Fruit fly (Drosophila melanogaster) whole organism, adult: Measurements from ENCODE around the gene CG5568.
A peak's percentile ranks its signal among the peaks of the same experiment; 100 is the strongest.

Source experiments
- CG11617 ChIP-seq: fragments of 200-800 bp; sonication (Bioruptor generic); optimal IDR thresholded peaks from 2 replicates; lab custom pipeline; 2017; ENCODE audit warnings: mild to moderate bottlenecking, missing biosample characterization, missing genetic modification reagents, missing genetic modification characterization
- CG12768 ChIP-seq: fragments of 200-800 bp; sonication (Bioruptor generic); optimal IDR thresholded peaks from 2 replicates; lab custom pipeline; 2017; ENCODE audit warnings: missing biosample characterization, missing genetic modification characterization, mild to moderate bottlenecking, moderate library complexity, missing genetic modification reagents
- CG14711 ChIP-seq: fragments of 200-800 bp; sonication (Bioruptor generic); optimal IDR thresholded peaks from 2 replicates; lab custom pipeline; 2018; ENCODE audit warnings: missing biosample characterization, mild to moderate bottlenecking, missing genetic modification characterization, moderate library complexity
- CG1620 ChIP-seq: fragments of 200-800 bp; sonication (Bioruptor generic); optimal IDR thresholded peaks from 2 replicates; lab custom pipeline; 2016; ENCODE audit warnings: missing biosample characterization, missing genetic modification characterization
- CG33017 ChIP-seq: fragments of 200-800 bp; sonication (Bioruptor generic); optimal IDR thresholded peaks from 2 replicates; lab custom pipeline; 2018; ENCODE audit warnings: missing biosample characterization, mild to moderate bottlenecking, missing genetic modification characterization, moderate library complexity
- CG5204 ChIP-seq: fragments of 200-800 bp; sonication (Bioruptor generic); optimal IDR thresholded peaks from 2 replicates; lab custom pipeline; 2016; ENCODE audit warnings: missing biosample characterization, missing genetic modification characterization
- CG7045 ChIP-seq: fragments of 200-800 bp; sonication (Bioruptor generic); optimal IDR thresholded peaks from 2 replicates; lab custom pipeline; 2017; ENCODE audit warnings: missing biosample characterization, mild to moderate bottlenecking, missing genetic modification characterization
- CG7101 ChIP-seq: fragments of 200-800 bp; sonication (Bioruptor generic); optimal IDR thresholded peaks from 2 replicates; lab custom pipeline; 2018; ENCODE audit warnings: missing biosample characterization, mild to moderate bottlenecking, missing genetic modification characterization, moderate library complexity
- Clk ChIP-seq: fragments of 200-800 bp; sonication (Bioruptor generic); optimal IDR thresholded peaks from 2 replicates; lab custom pipeline; 2017; ENCODE audit warnings: missing biosample characterization, missing genetic modification characterization
- Crg-1 ChIP-seq: fragments of 200-800 bp; sonication (Bioruptor generic); optimal IDR thresholded peaks from 2 replicates; lab custom pipeline; 2016; ENCODE audit warnings: missing biosample characterization, missing genetic modification characterization
- Hr96 ChIP-seq: fragments of 200-800 bp; sonication (Bioruptor generic); optimal IDR thresholded peaks from 2 replicates; lab custom pipeline; 2016; ENCODE audit warnings: missing biosample characterization, missing genetic modification characterization
- Mnt ChIP-seq: fragments of 200-800 bp; sonication (Bioruptor generic); optimal IDR thresholded peaks from 2 replicates; lab custom pipeline; 2016; ENCODE audit warnings: missing biosample characterization, mild to moderate bottlenecking, missing genetic modification characterization
- bab1 ChIP-seq: fragments of 200-800 bp; sonication (Bioruptor generic); optimal IDR thresholded peaks from 3 replicates; lab custom pipeline; 2019; ENCODE audit warnings: missing biosample characterization, mild to moderate bottlenecking, missing genetic modification characterization, moderate library complexity
- cic ChIP-seq: fragments of 200-800 bp; sonication (Bioruptor generic); optimal IDR thresholded peaks from 2 replicates; lab custom pipeline; 2017; ENCODE audit warnings: missing biosample characterization, mild to moderate bottlenecking, missing genetic modification characterization, moderate library complexity
- cnc ChIP-seq, 2 experiments: fragments of >200 bp; optimal IDR thresholded peaks; 2 replicates each; lab custom pipeline; 2017
- kay ChIP-seq: fragments of 200-800 bp; sonication (Bioruptor generic); peaks from one replicate; lab custom pipeline; 2016; ENCODE audit warnings: missing biosample characterization, missing genetic modification characterization, borderline replicate concordance
- ovo ChIP-seq: fragments of 200-800 bp; sonication (Bioruptor generic); optimal IDR thresholded peaks from 2 replicates; lab custom pipeline; 2016; ENCODE audit warnings: missing biosample characterization, missing genetic modification characterization
- pad ChIP-seq: fragments of 200-800 bp; sonication (Bioruptor generic); optimal IDR thresholded peaks from 3 replicates; lab custom pipeline; 2017; ENCODE audit warnings: missing biosample characterization, missing genetic modification characterization, mild to moderate bottlenecking, moderate library complexity, missing genetic modification reagents
- tj ChIP-seq: fragments of 200-800 bp; sonication (Bioruptor generic); optimal IDR thresholded peaks from 3 replicates; lab custom pipeline; 2017; ENCODE audit warnings: missing biosample characterization, mild to moderate bottlenecking, missing genetic modification characterization, moderate library complexity
- toe ChIP-seq: fragments of 200-800 bp; sonication (Bioruptor generic); optimal IDR thresholded peaks from 2 replicates; lab custom pipeline; 2016; ENCODE audit warnings: missing biosample characterization, missing genetic modification characterization

Gene CG5568

DNA sequence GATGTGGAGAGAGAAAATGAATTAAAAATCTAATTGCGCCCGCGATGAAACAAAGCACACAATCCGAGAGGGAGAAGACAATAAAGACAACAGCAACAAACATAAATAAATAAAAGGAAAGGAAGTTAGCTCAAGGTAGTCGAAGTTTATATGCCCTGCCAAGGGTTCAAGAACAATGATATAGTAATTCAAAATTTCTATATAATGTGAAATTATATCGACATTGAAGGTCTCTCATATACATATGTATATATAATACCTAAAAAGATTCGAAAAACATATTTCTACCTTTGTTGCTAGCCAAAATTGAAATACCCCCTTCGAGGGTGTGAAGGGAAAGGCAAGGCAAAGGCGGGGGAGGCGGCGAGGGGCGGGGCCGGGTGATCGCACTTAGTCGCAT, 30.5 kb upstream of the CG5568 start:
- TF ChIP-seq Clk = no peak

DNA sequence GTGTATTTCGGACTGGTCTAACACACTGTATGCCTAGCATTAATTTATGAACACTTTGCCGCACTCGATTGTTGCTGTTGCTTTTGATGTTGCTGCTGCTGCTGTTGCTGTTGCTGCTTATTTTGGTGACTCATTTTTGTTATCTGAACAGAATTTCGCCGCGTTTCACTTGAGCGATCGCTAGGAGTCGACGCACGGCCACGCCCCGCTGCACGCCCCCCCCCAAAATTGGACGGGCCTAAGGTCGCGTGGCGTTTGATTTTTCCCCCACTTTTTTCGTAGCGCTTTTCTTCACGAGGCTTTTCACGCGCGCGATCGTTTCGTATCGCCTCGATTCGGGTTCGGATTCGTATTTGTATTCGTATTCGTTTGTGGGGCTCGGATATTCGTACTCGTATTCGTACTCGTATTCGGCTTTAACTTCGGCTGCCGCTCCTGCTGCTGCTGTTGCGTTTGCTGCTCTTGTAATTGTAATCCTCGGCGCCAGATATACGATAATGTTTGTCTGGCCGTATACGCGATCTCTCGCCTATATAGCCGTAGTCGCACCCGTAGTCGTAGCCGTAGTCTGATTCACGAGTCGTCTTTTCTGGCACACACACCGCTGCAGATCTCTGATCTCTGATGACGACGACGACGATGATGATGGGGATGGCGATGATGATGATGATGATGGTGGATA, 27.3 kb upstream of the CG5568 start:
- TF ChIP-seq CG14711 (tag; lab: Kevin White, UChicago) (no peak), pad (GFP tag; lab: Kevin White, UChicago) (no peak), CG1620 (GFP tag; lab: Kevin White, UChicago) (no peak), CG7045 (GFP tag; lab: Kevin White, UChicago) (no peak), Mnt (no peak), CG7101 (no peak), Hr96 (GFP tag; lab: Kevin White, UChicago) (no peak), bab1 (GFP tag; lab: Kevin White, UChicago) (no peak), cic (no peak), toe (no peak), CG33017 (tag; lab: Kevin White, UChicago) (no peak), CG12768 (no peak), ovo (GFP tag; lab: Kevin White, UChicago) (no peak), kay (GFP tag; lab: Kevin White, UChicago) (no peak), tj (GFP tag; lab: Kevin White, UChicago) (no peak), Clk (no peak), Crg-1 (GFP tag; lab: Kevin White, UChicago) (no peak), CG5204 (GFP tag; lab: Kevin White, UChicago) (no peak), cnc (optimal IDR thresholded peaks at IDR 0.05; lab: Kevin White, UChicago) (no peak)

DNA sequence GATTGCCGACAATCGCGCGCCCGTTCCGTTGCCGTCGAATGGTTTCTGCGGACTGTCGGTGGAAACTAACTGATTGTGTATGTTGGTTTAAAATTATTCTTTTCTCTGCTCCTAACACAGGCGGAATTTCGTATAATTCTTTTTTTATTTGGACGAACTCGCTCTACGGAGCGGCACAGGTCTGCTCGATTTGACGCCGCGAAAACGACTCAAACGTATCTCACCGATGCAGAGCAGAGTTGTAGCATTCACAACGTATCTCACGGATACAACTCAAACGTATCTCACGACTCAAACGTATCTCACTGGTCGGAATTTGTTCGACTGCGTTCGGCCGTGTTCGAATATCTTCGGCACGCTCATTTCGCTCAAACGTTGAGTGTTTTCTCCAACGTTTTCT, 25.8 kb upstream of the CG5568 start, which contains the start of gene vn:
Gene vn, minus strand, starts transcription at position 199 of the 400 bp plus-strand sequence.
- no peak for TF ChIP-seq kay (GFP tag; lab: Kevin White, UChicago)
- peak; percentile 75 for TF ChIP-seq CG14711 (tag; lab: Kevin White, UChicago)

DNA sequence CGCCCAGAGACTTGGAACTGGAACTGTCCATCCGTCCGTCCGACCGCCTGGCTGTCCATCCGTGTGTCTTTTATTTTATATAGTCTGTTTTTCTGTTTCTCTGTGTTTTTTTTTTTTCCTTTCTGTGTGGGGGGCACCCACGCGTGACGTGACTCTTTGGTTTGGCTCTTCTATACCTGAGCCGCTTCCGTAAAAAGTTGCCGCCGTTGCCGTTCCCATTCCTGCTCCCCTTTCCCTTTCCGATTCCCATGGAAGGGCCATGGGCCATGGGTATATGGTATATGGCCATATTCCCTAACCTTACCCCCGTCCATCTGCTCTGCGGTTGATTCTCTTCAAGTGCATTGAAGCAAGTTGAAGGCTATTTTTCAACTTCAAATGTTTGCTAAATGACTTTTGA, 22.4 kb upstream of the CG5568 start:
- TF ChIP-seq CG5204 (GFP tag; lab: Kevin White, UChicago) = no peak
- no peak for TF ChIP-seq CG7101
- TF ChIP-seq CG33017 (tag; lab: Kevin White, UChicago) = no peak
- TF ChIP-seq Mnt = no peak
- TF ChIP-seq kay (GFP tag; lab: Kevin White, UChicago) = no peak
- TF ChIP-seq Crg-1 (GFP tag; lab: Kevin White, UChicago) = no peak
- TF ChIP-seq CG1620 (GFP tag; lab: Kevin White, UChicago) = no peak
- TF ChIP-seq CG11617 = no peak
- TF ChIP-seq Hr96 (GFP tag; lab: Kevin White, UChicago) = no peak
- no peak for TF ChIP-seq CG7045 (GFP tag; lab: Kevin White, UChicago)
- no peak for TF ChIP-seq ovo (GFP tag; lab: Kevin White, UChicago)
- TF ChIP-seq cnc (optimal IDR thresholded peaks at IDR 0.05; lab: Kevin White, UChicago) = no peak
- no peak for TF ChIP-seq toe

DNA sequence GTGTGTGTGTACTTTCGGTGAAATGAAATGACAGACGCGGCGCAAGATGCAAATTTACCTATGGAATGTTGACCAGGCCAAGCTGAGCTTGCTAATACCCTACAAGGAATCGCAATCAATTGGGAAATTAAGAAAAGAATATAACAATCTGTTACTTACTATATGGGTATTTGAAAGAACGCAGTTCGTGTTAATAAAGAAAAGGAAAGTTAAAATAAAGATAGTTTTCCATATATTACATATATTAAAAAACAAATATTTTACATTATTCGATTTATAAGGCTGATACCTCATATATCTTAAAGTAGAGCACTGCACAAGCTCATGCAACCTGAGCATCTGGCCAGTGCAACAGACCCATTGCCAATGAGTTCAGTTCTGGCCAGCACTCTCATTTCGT, 19.7 kb upstream of the CG5568 start:
- TF ChIP-seq CG11617 (no peak), pad (GFP tag; lab: Kevin White, UChicago) (no peak), CG7101 (no peak), Hr96 (GFP tag; lab: Kevin White, UChicago) (no peak)

DNA sequence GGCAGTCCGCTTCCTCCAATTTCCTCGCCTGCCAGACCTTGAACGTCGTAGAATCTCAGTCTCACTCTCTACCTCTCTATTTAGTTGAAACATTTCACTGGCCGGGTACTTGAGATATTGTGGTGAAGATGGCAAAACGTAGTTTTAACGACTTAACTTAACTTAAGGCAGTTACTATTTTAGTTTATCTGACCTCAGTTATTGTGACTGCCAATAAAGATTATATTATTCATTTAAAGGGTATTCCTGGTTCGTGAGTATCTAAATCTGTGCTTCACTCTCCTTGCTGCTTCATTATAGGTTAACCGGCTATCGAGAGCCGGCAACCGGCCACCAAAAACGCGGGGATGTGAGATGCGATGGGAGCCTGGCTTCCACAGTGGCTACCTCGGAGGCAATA, 16.2 kb upstream of the CG5568 start:
- TF ChIP-seq cnc (optimal IDR thresholded peaks at IDR 0.05; lab: Kevin White, UChicago) = no peak
- no peak for TF ChIP-seq tj (GFP tag; lab: Kevin White, UChicago)
- no peak for TF ChIP-seq CG14711 (tag; lab: Kevin White, UChicago)
- no peak for TF ChIP-seq CG11617
- TF ChIP-seq CG7045 (GFP tag; lab: Kevin White, UChicago) = no peak
- TF ChIP-seq Mnt = no peak
- no peak for TF ChIP-seq CG1620 (GFP tag; lab: Kevin White, UChicago)
- TF ChIP-seq bab1 (GFP tag; lab: Kevin White, UChicago) = no peak
- no peak for TF ChIP-seq Clk
- TF ChIP-seq kay (GFP tag; lab: Kevin White, UChicago) = no peak
- no peak for TF ChIP-seq CG5204 (GFP tag; lab: Kevin White, UChicago)
- TF ChIP-seq toe = no peak
- TF ChIP-seq CG12768 = no peak
- TF ChIP-seq CG7101 = no peak
- TF ChIP-seq Crg-1 (GFP tag; lab: Kevin White, UChicago) = no peak
- no peak for TF ChIP-seq ovo (GFP tag; lab: Kevin White, UChicago)
- TF ChIP-seq cic = no peak

DNA sequence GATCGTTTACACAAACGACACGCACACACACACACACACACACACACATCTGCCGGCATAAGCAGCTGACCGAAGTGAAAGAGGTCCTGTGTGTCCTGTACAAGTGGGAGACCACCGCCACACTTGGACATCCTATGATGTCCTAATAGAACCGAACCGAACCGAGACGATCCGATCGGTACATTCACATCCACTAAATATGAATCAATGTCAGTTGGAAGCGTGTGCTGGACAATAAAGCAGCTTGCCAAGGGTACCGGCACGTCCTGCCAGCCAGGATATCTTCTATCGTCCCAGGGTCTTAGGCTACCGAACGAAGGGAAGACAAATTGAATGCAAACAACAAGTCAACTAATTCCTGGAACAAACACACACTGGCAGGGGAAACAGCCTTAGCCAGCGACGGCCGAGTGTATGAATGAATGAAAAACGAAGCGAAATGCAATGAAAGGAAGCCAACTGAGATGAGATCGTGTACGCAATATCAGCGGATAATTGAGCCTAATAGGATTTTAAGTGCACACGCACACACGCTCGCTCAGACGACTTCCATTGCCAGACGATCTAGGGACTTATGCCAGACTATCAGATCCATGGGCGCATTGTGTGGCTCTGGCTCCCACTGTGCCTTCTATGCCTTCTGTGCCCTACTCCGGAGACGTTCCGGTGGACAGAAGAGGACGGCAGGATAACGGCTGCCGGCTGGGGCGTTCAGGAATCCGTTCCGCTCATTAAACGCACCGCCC, 15.0 kb upstream of the CG5568 start:
- TF ChIP-seq kay (GFP tag; lab: Kevin White, UChicago) (no peak), bab1 (GFP tag; lab: Kevin White, UChicago) (no peak), Mnt (no peak), CG33017 (tag; lab: Kevin White, UChicago) (no peak), CG1620 (GFP tag; lab: Kevin White, UChicago) (no peak), Hr96 (GFP tag; lab: Kevin White, UChicago) (no peak), toe (no peak), cic (no peak), cnc (optimal IDR thresholded peaks at IDR 0.05; lab: Kevin White, UChicago) (no peak), tj (GFP tag; lab: Kevin White, UChicago) (no peak), Crg-1 (GFP tag; lab: Kevin White, UChicago) (no peak)
